Worm (Caenorhabditis elegans) whole organism, L1 larva: Measurements from ENCODE around the gene ech-3.

Source experiments
- C16A3.4 ChIP-seq: fragments of 150-350 bp; optimal IDR thresholded peaks from 2 replicates; lab custom pipeline; 2014; ENCODE audit warnings: missing biosample characterization, missing genetic modification characterization
- C34B4.2 ChIP-seq: sonication (generic microtip); optimal IDR thresholded peaks from 2 replicates; lab custom pipeline; 2017; ENCODE audit warnings: mild to moderate bottlenecking, missing genetic modification characterization, missing compliant biosample characterization
- F16B12.6 ChIP-seq: fragments of 150-350 bp; optimal IDR thresholded peaks from 2 replicates; lab custom pipeline; 2014; ENCODE audit warnings: missing biosample characterization, missing genetic modification characterization
- Y116A8C.19 ChIP-seq: sonication (generic microtip); optimal IDR thresholded peaks from 2 replicates; lab custom pipeline; 2016; ENCODE audit warnings: missing compliant biosample characterization, missing genetic modification characterization, borderline replicate concordance
- alr-1 ChIP-seq: fragments of 200-800 bp; sonication (Bioruptor generic); optimal IDR thresholded peaks from 2 replicates; lab custom pipeline; 2018; ENCODE audit warnings: borderline replicate concordance, mild to moderate bottlenecking, missing genetic modification characterization, missing compliant biosample characterization
- blmp-1 ChIP-seq: fragments of 150-350 bp; optimal IDR thresholded peaks from 2 replicates; lab custom pipeline; 2014; ENCODE audit warnings: missing biosample characterization, missing genetic modification characterization
- ceh-63 ChIP-seq: fragments of 200-800 bp; sonication (Bioruptor generic); optimal IDR thresholded peaks from 2 replicates; lab custom pipeline; 2018; ENCODE audit warnings: mild to moderate bottlenecking, missing genetic modification characterization, missing compliant biosample characterization
- ceh-8 ChIP-seq: fragments of 200-800 bp; sonication (Bioruptor generic); optimal IDR thresholded peaks from 2 replicates; lab custom pipeline; 2018; ENCODE audit warnings: mild to moderate bottlenecking, missing genetic modification characterization, moderate library complexity, missing compliant biosample characterization
- ceh-88 ChIP-seq: fragments of 200-800 bp; sonication (Bioruptor generic); IDR thresholded peaks from 2 replicates; pipeline ENCODE4 v1.3.6; 2022; ENCODE audit warnings: missing genetic modification characterization, missing compliant biosample characterization
- dpl-1 ChIP-seq, 3 experiments: fragments of 150-350 bp in 2 of 3; sonication (generic microtip) in 1 of 3; optimal IDR thresholded peaks; 2 replicates each; lab custom pipeline; 2014 to 2017; ENCODE audit warnings: missing biosample characterization in 3 of 3, missing genetic modification characterization in 3 of 3, missing genetic modification reagents in 3 of 3
- dsc-1 ChIP-seq: sonication (generic microtip); optimal IDR thresholded peaks from 2 replicates; lab custom pipeline; 2016; ENCODE audit warnings: mild to moderate bottlenecking, missing genetic modification characterization, missing compliant biosample characterization
- efl-1 ChIP-seq, 4 experiments: fragments of 150-350 bp; optimal IDR thresholded peaks in 3 of 4; peaks in 1 of 4; 1 replicate in 1 of 4; 2 replicates in 3 of 4; lab custom pipeline; 2014; ENCODE audit warnings: missing biosample characterization in 2 of 4, missing genetic modification characterization in 2 of 4, missing genetic modification reagents in 2 of 4
- elt-2 ChIP-seq: sonication (generic microtip); optimal IDR thresholded peaks from 2 replicates; lab custom pipeline; 2016; ENCODE audit warnings: missing genetic modification characterization, mild to moderate bottlenecking, inconsistent platforms, missing compliant biosample characterization, missing genetic modification reagents
- ets-5 ChIP-seq: fragments of 200-800 bp; sonication (Bioruptor generic); IDR thresholded peaks from 2 replicates; pipeline ENCODE4 v1.3.6; 2022; ENCODE audit warnings: missing genetic modification characterization, missing compliant biosample characterization
- fkh-8 ChIP-seq: sonication (generic microtip); optimal IDR thresholded peaks from 2 replicates; lab custom pipeline; 2016; ENCODE audit warnings: mild to moderate bottlenecking, missing genetic modification characterization, missing compliant biosample characterization
- grh-1 ChIP-seq: fragments of 200-800 bp; sonication (Bioruptor generic); IDR thresholded peaks from 2 replicates; pipeline ENCODE4 v1.3.6; 2022; ENCODE audit warnings: missing genetic modification reagents, missing genetic modification characterization, missing compliant biosample characterization
- hlh-4 ChIP-seq: sonication (generic microtip); optimal IDR thresholded peaks from 2 replicates; lab custom pipeline; 2016; ENCODE audit warnings: mild to moderate bottlenecking, missing genetic modification characterization, missing compliant biosample characterization
- hpl-2 ChIP-seq: fragments of 150-350 bp; optimal IDR thresholded peaks from 2 replicates; lab custom pipeline; 2014; ENCODE audit warnings: missing biosample characterization, missing genetic modification reagents, missing genetic modification characterization
- isw-1 ChIP-seq: fragments of 200-800 bp; sonication (Bioruptor generic); IDR thresholded peaks from 2 replicates; pipeline ENCODE4 v1.3.6; 2022; ENCODE audit warnings: missing genetic modification characterization, missing compliant biosample characterization
- jun-1 ChIP-seq: fragments of 150-350 bp; optimal IDR thresholded peaks from 2 replicates; lab custom pipeline; 2014; ENCODE audit warnings: missing biosample characterization, missing genetic modification reagents, missing genetic modification characterization
- lin-14 ChIP-seq: fragments of 200-800 bp; sonication (Bioruptor generic); optimal IDR thresholded peaks from 2 replicates; lab custom pipeline; 2018; ENCODE audit warnings: mild to moderate bottlenecking, missing genetic modification characterization, moderate library complexity, missing compliant biosample characterization
- lin-35 ChIP-seq, 2 experiments: fragments of 150-350 bp; optimal IDR thresholded peaks; 2 replicates each; lab custom pipeline; 2014; ENCODE audit warnings: missing biosample characterization in 2 of 2, missing genetic modification characterization in 2 of 2, missing genetic modification reagents in 2 of 2
- lin-39 ChIP-seq: fragments of 150-350 bp; optimal IDR thresholded peaks from 2 replicates; lab custom pipeline; 2014; ENCODE audit warnings: missing biosample characterization, missing genetic modification reagents, missing genetic modification characterization
- lsy-2 ChIP-seq, 2 experiments: fragments of 150-350 bp; optimal IDR thresholded peaks; 2 replicates each; lab custom pipeline; 2014; ENCODE audit warnings: missing biosample characterization in 2 of 2, missing genetic modification characterization in 2 of 2
- mab-9 ChIP-seq: fragments of 200-800 bp; sonication (Bioruptor generic); IDR thresholded peaks from 2 replicates; pipeline ENCODE4 v1.3.6; 2022; ENCODE audit warnings: missing genetic modification reagents, missing genetic modification characterization, missing compliant biosample characterization
- mdl-1 ChIP-seq, 2 experiments: fragments of 150-350 bp; optimal IDR thresholded peaks; 2 replicates each; lab custom pipeline; 2014 to 2017; ENCODE audit warnings: missing biosample characterization in 2 of 2, missing genetic modification characterization in 2 of 2, inconsistent platforms in 1 of 2
- mef-2 ChIP-seq: fragments of 150-350 bp; optimal IDR thresholded peaks from 2 replicates; lab custom pipeline; 2014; ENCODE audit warnings: missing biosample characterization, missing genetic modification characterization
- mep-1 ChIP-seq: fragments of 150-350 bp; optimal IDR thresholded peaks from 2 replicates; lab custom pipeline; 2014; ENCODE audit warnings: missing biosample characterization, missing genetic modification characterization
- nhr-237 ChIP-seq: fragments of 150-350 bp; optimal IDR thresholded peaks from 2 replicates; lab custom pipeline; 2014; ENCODE audit warnings: missing biosample characterization, missing genetic modification characterization
- nhr-28 ChIP-seq: fragments of 150-350 bp; optimal IDR thresholded peaks from 2 replicates; lab custom pipeline; 2014; ENCODE audit warnings: missing biosample characterization, missing genetic modification characterization
- nhr-84 ChIP-seq: sonication (generic microtip); optimal IDR thresholded peaks from 2 replicates; lab custom pipeline; 2017; ENCODE audit warnings: missing biosample characterization, missing genetic modification characterization
- nhr-85 ChIP-seq: sonication (generic microtip); peaks from one replicate; lab custom pipeline; 2016; ENCODE audit warnings: missing genetic modification characterization, inconsistent platforms, missing compliant biosample characterization
- pag-3 ChIP-seq: sonication (generic microtip); optimal IDR thresholded peaks from 2 replicates; lab custom pipeline; 2017; ENCODE audit warnings: missing genetic modification characterization, mild to moderate bottlenecking, missing compliant biosample characterization, antibody characterized with exemption, borderline replicate concordance; ENCODE audit not compliant: insufficient read depth
- pqm-1 ChIP-seq: sonication (generic microtip); optimal IDR thresholded peaks from 3 replicates; lab custom pipeline; 2017; ENCODE audit warnings: missing biosample characterization, missing genetic modification characterization
- skn-1 ChIP-seq: fragments of 150-350 bp; optimal IDR thresholded peaks from 2 replicates; lab custom pipeline; 2014; ENCODE audit warnings: missing biosample characterization, missing genetic modification characterization
- snu-23 ChIP-seq: sonication (generic microtip); optimal IDR thresholded peaks from 2 replicates; lab custom pipeline; 2016; ENCODE audit warnings: missing genetic modification characterization, missing compliant biosample characterization
- sox-4 ChIP-seq: sonication (generic microtip); optimal IDR thresholded peaks from 2 replicates; lab custom pipeline; 2016; ENCODE audit warnings: missing genetic modification characterization, missing compliant biosample characterization
- tlp-1 ChIP-seq: fragments of 150-350 bp; optimal IDR thresholded peaks from 2 replicates; lab custom pipeline; 2014; ENCODE audit warnings: missing biosample characterization, missing genetic modification characterization
- unc-130 ChIP-seq: fragments of 150-350 bp; optimal IDR thresholded peaks from 2 replicates; lab custom pipeline; 2017; ENCODE audit warnings: missing biosample characterization, missing genetic modification characterization, inconsistent platforms
- unc-86 ChIP-seq: sonication (generic microtip); optimal IDR thresholded peaks from 2 replicates; lab custom pipeline; 2016; ENCODE audit warnings: missing genetic modification characterization, missing compliant biosample characterization
- unc-98 ChIP-seq: fragments of 200-800 bp; sonication (Bioruptor generic); IDR thresholded peaks from 2 replicates; pipeline ENCODE4 v1.3.6; 2022; ENCODE audit warnings: missing genetic modification characterization, missing compliant biosample characterization
- vab-15 ChIP-seq: sonication (generic microtip); optimal IDR thresholded peaks from 2 replicates; lab custom pipeline; 2017; ENCODE audit warnings: missing genotype, mild to moderate bottlenecking, missing genetic modification characterization, missing compliant biosample characterization
- xbp-1 ChIP-seq: sonication (generic microtip); optimal IDR thresholded peaks from 2 replicates; lab custom pipeline; 2016; ENCODE audit warnings: missing genetic modification characterization, missing compliant biosample characterization
- ztf-4 ChIP-seq: fragments of 150-350 bp; optimal IDR thresholded peaks from 2 replicates; lab custom pipeline; 2014; ENCODE audit warnings: missing biosample characterization, missing genetic modification characterization

The ech-3 gene

DNA sequence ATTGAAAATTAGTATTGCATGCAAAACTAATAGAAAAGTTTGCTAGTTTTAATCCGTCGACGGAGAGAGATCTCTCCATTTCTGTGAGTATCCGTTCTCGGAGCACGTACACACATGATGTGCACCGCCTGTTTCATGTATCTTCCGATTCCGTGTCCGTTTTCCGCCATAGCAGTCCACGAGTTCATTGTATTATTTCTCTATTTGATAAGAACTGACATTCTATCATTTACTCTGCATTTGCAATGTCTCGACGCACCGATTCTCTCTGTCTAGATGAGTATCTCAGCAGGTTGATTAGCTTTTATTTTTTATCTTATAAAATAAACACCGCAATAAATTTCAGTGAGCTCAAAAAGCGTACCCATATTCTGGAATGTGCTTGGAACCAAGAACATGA is 3.1 kb upstream of the ech-3 start:
- no peak for TF ChIP-seq ceh-88
- TF ChIP-seq elt-2 (tag; lab: Kevin White, UChicago), result peak; percentile 18

DNA sequence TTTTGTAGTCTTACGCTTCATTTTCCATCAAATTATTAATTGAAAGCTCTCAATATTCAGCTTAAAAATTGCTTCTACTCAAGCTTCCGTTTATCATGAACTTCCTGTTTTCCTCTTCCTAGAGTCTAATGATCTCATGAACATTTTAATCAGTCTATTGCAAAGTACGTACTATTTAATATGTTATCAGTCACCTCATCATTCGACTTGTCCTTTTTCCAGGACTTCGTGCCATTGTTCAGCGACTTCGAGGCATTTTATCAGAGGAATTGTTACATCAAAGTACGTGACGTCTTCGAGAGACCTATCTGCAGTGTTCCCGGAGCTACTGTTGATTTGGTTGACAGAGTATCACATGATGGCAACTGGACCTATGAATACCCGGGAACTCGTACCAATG is 2.2 kb upstream of the ech-3 start:
- peak; percentile 1 for TF ChIP-seq pqm-1 (tag; lab: Kevin White, UChicago)
- TF ChIP-seq blmp-1 (tag; lab: Kevin White, UChicago), result no peak
- TF ChIP-seq skn-1 (tag; lab: Kevin White, UChicago), result no peak
- TF ChIP-seq lin-39 (tag; lab: Kevin White, UChicago), result no peak
- TF ChIP-seq isw-1 (GFP tag; lab: Robert Waterston, UW), result no peak
- TF ChIP-seq ztf-4 (tag; lab: Kevin White, UChicago), result no peak
- no peak for TF ChIP-seq sox-4 (tag; lab: Kevin White, UChicago)
- TF ChIP-seq mef-2 (tag; lab: Kevin White, UChicago), result no peak
- TF ChIP-seq ceh-8 (GFP tag; lab: Kevin White, UChicago), result no peak
- TF ChIP-seq elt-2 (tag; lab: Kevin White, UChicago), result peak; percentile 17
- no peak for TF ChIP-seq vab-15 (tag; lab: Kevin White, UChicago)
- TF ChIP-seq ets-5 (GFP tag; lab: Robert Waterston, UW), result no peak
- TF ChIP-seq mdl-1 (tag; optimal IDR thresholded peaks at IDR 0.05; lab: Kevin White, UChicago), result no peak
- TF ChIP-seq, all 84 proteins: peak for 2

DNA sequence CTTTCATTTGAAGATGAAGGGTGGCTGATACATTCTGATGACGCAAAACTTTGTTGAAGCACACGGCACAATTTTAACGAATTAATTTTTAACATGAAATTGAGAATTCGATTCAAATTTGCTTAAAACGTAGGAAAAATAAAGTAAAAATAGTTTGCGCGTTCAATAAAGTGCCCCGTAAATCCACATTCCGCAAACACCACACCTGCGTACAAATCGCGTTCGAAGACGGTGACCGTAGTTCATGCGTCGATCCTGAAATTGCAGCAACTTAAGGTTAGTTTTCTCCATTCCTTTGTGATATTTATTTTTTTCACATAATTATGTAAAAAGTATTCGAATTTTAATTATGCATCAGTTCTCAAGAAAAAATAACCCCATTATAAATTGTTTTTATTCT is 2.7 kb downstream of the ech-3 start, which contains the start of gene F43H9.3:
Gene F43H9.3 (minus strand): TSS at position 189 of the 400 bp plus-strand sequence.
- peak; percentile 29 to 58 for TF ChIP-seq lin-35 (GFP tag; optimal IDR thresholded peaks at IDR 0.05; lab: Kevin White, UChicago)
- no peak for TF ChIP-seq C34B4.2 (tag; lab: Kevin White, UChicago)
- TF ChIP-seq pag-3 (tag; lab: Kevin White, UChicago), result no peak
- no peak for TF ChIP-seq vab-15 (tag; lab: Kevin White, UChicago)
- no peak for TF ChIP-seq nhr-85 (tag; lab: Kevin White, UChicago)
- no peak for TF ChIP-seq nhr-237 (tag; lab: Kevin White, UChicago)
- no peak for TF ChIP-seq grh-1 (GFP tag; lab: Robert Waterston, UW)
- TF ChIP-seq mdl-1 (tag; optimal IDR thresholded peaks at IDR 0.05; lab: Kevin White, UChicago), result peak in 1 of 2 experiments; percentile 17
- no peak for TF ChIP-seq hlh-4 (tag; lab: Kevin White, UChicago)
- no peak for TF ChIP-seq jun-1 (tag; lab: Kevin White, UChicago)
- TF ChIP-seq dsc-1 (tag; lab: Kevin White, UChicago), result no peak
- TF ChIP-seq ceh-63 (GFP tag; lab: Kevin White, UChicago), result no peak
- TF ChIP-seq snu-23 (GFP tag; lab: Kevin White, UChicago), result peak; percentile 19
- TF ChIP-seq ets-5 (GFP tag; lab: Robert Waterston, UW), result no peak
- no peak for TF ChIP-seq alr-1
- TF ChIP-seq blmp-1 (tag; lab: Kevin White, UChicago), result no peak
- no peak for TF ChIP-seq sox-4 (tag; lab: Kevin White, UChicago)
- no peak for TF ChIP-seq mep-1
- TF ChIP-seq nhr-28 (tag; lab: Kevin White, UChicago), result no peak
- peak; percentile 55 for TF ChIP-seq C16A3.4 (tag; lab: Kevin White, UChicago)
- TF ChIP-seq unc-130 (tag; lab: Kevin White, UChicago), result peak; percentile 28
- no peak for TF ChIP-seq xbp-1 (tag; lab: Kevin White, UChicago)
- peak; percentile 62 to 70 for TF ChIP-seq efl-1 (optimal IDR thresholded peaks at IDR 0.05; lab: Kevin White, UChicago)
- TF ChIP-seq efl-1 (GFP tag; optimal IDR thresholded peaks at IDR 0.05 in 1 of 2; lab: Kevin White, UChicago), result peak; percentile 61 to 79
- TF ChIP-seq fkh-8 (tag; lab: Kevin White, UChicago), result no peak
- TF ChIP-seq Y116A8C.19, result no peak
- TF ChIP-seq mab-9 (GFP tag; lab: Robert Waterston, UW), result no peak
- no peak for TF ChIP-seq ceh-8 (GFP tag; lab: Kevin White, UChicago)
- peak; percentile 28 to 95 for TF ChIP-seq lsy-2 (tag; optimal IDR thresholded peaks at IDR 0.05; lab: Kevin White, UChicago)
- no peak for TF ChIP-seq unc-98 (GFP tag; lab: Robert Waterston, UW)
- TF ChIP-seq lin-14 (GFP tag; lab: Kevin White, UChicago), result no peak
- peak; percentile 80 for TF ChIP-seq F16B12.6 (tag; lab: Kevin White, UChicago)
- TF ChIP-seq nhr-84 (tag; lab: Kevin White, UChicago), result no peak
- peak in 2 of 3 experiments; percentile 47 to 60 for TF ChIP-seq dpl-1 (GFP tag; optimal IDR thresholded peaks at IDR 0.05; lab: Kevin White, UChicago)
- TF ChIP-seq tlp-1, result no peak
- TF ChIP-seq unc-86 (tag; lab: Kevin White, UChicago), result no peak
- TF ChIP-seq hpl-2 (GFP tag; lab: Kevin White, UChicago), result no peak
